Worm (Caenorhabditis elegans): ENCODE measurements around the gene srt-11.

srt-11 gene

DNA sequence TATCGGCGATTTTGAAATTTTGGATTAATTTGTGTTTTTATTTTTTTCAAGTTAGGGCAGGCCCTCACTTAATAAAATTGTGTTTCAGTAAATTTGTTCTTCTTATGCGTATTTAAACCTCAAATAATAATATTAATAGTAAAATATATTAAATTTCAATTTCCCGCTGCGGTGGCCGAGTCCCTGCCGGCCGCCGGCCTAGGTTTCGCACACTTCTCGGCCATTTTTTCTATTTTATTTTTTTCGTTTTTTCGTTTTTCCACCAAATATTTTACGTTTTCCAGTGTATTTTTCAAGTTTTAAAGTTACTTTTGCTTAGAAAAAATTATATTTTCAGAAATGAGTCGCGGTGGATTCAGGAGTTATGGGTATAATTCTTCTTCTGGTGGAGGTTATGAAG lies 51.1 kb downstream of the srt-11 start, which contains the start of gene rbm-28:
Gene rbm-28 (plus strand): TSS at position 338 of the 400 bp plus-strand sequence.
- TF ChIP-seq tbx-2 (tag; optimal IDR thresholded peaks at IDR 0.05) (peak; percentile 14), ceh-19 (GFP tag; optimal IDR thresholded peaks at IDR 0.05) (peak; percentile 1), unc-3 (GFP tag; conservative IDR thresholded peaks at IDR 0.05) (0 out of 2 replicates have a peak, but pooled peaks have one; percentile 14), unc-3 (tag; optimal IDR thresholded peaks at IDR 0.05) (no peak), ceh-14 (tag; optimal IDR thresholded peaks at IDR 0.05) (no peak), unc-55 (GFP tag; optimal IDR thresholded peaks at IDR 0.05) (no peak), che-1 (tag; optimal IDR thresholded peaks at IDR 0.05) (peak; percentile 39), hlh-8 (tag; optimal IDR thresholded peaks at IDR 0.05) (peak; percentile 66), nfya-1 (tag; optimal IDR thresholded peaks at IDR 0.05) (no peak), ets-4 (tag; optimal IDR thresholded peaks at IDR 0.05) (peak; percentile 59), fkh-6 (tag; optimal IDR thresholded peaks at IDR 0.05) (no peak), pha-2 (tag; optimal IDR thresholded peaks at IDR 0.05) (peak; percentile 24), C08G9.2 (tag; optimal IDR thresholded peaks at IDR 0.05) (peak; percentile 37), zip-5 (tag; optimal IDR thresholded peaks at IDR 0.05) (peak; percentile 49), ceh-2 (tag; optimal IDR thresholded peaks at IDR 0.05) (peak; percentile 49), ceh-31 (tag; optimal IDR thresholded peaks at IDR 0.05) (peak; percentile 61), K02D7.2 (tag; optimal IDR thresholded peaks at IDR 0.05) (no peak), elt-2 (tag; optimal IDR thresholded peaks at IDR 0.05) (peak; percentile 47), tbx-7 (tag; optimal IDR thresholded peaks at IDR 0.05) (peak; percentile 44), lim-6 (tag; optimal IDR thresholded peaks at IDR 0.05) (no peak), ref-2 (tag; optimal IDR thresholded peaks at IDR 0.05) (peak; percentile 19)

Data from whole organism, late embryonic.